Worm (Caenorhabditis elegans): ENCODE data around the gene such-1.

ce11 chrIII:11481309-11481845 is 42.2 kb downstream of the such-1 start:
- TF ChIP-seq ztf-16 (tag; optimal IDR thresholded peaks at IDR 0.05) (no peak), ama-1 (optimal IDR thresholded peaks at IDR 0.05) (no peak), ceh-9 (tag; optimal IDR thresholded peaks at IDR 0.05) (no peak), dmd-4 (tag; optimal IDR thresholded peaks at IDR 0.05; ENCODE audit: borderline replicate concordance) (no peak), pax-1 (tag; optimal IDR thresholded peaks at IDR 0.05) (no peak), nfya-1 (tag; optimal IDR thresholded peaks at IDR 0.05) (peak; percentile 55), pqm-1 (tag; optimal IDR thresholded peaks at IDR 0.05) (no peak)

Measured in whole organism, late embryonic.